Fruit fly (Drosophila melanogaster): Measurements from ENCODE around the gene CG42724.

- TF ChIP-seq CTCF (optimal IDR thresholded peaks at IDR 0.05) (no peak), CG8478 (optimal IDR thresholded peaks at IDR 0.05) (no peak)
Measured at dm6 chr3R:6404174-6404573, 36.1 kb upstream of the CG42724 start.
